Fruit fly (Drosophila melanogaster): ENCODE data around the gene CG12496.

Gene CG12496

dm6 chrX:2396204-2396882 lies 14.4 kb downstream of the CG12496 start:
- TF ChIP-seq CG17801 (GFP tag; optimal IDR thresholded peaks at IDR 0.05; ENCODE audit: partially characterized antibody): no peak

dm6 chrX:2394516-2394915 lies 16.2 kb downstream of the CG12496 start:
- TF ChIP-seq CG17801 (GFP tag; optimal IDR thresholded peaks at IDR 0.05; ENCODE audit: partially characterized antibody): no peak

dm6 chrX:2387579-2388362 lies 22.9 kb downstream of the CG12496 start, which contains the start of gene PsGEF:
TSS of gene PsGEF (minus strand) at chrX:2387664.
- TF ChIP-seq CG17801 (GFP tag; optimal IDR thresholded peaks at IDR 0.05; ENCODE audit: partially characterized antibody): no peak

dm6 chrX:2383121-2383848 lies 27.4 kb downstream of the CG12496 start:
- TF ChIP-seq CG17801 (GFP tag; optimal IDR thresholded peaks at IDR 0.05; ENCODE audit: partially characterized antibody): no peak

- TF ChIP-seq CG17801 (GFP tag; optimal IDR thresholded peaks at IDR 0.05; ENCODE audit: partially characterized antibody): no peak
These were observed 44.5 kb downstream of the CG12496 start, which contains the start of gene CG2841 for dm6 chrX:2366171-2366570. TSS of gene CG2841 (minus strand) at chrX:2366356.

dm6 chrX:2365405-2365804 lies 45.3 kb downstream of the CG12496 start:
- TF ChIP-seq CG17801 (GFP tag; optimal IDR thresholded peaks at IDR 0.05; ENCODE audit: partially characterized antibody): no peak

dm6 chrX:2363733-2364132 lies 47.0 kb downstream of the CG12496 start:
- no peak for TF ChIP-seq CG17801 (GFP tag; optimal IDR thresholded peaks at IDR 0.05; ENCODE audit: partially characterized antibody)

dm6 chrX:2362414-2362813 lies 48.3 kb downstream of the CG12496 start:
- no peak for TF ChIP-seq CG17801 (GFP tag; optimal IDR thresholded peaks at IDR 0.05; ENCODE audit: partially characterized antibody)

- TF ChIP-seq CG17801 (GFP tag; optimal IDR thresholded peaks at IDR 0.05; ENCODE audit: partially characterized antibody): peak; percentile 10
These were observed 49.7 kb downstream of the CG12496 start for dm6 chrX:2360992-2361391.

dm6 chrX:2359845-2360244 lies 50.9 kb downstream of the CG12496 start:
- no peak for TF ChIP-seq CG17801 (GFP tag; optimal IDR thresholded peaks at IDR 0.05; ENCODE audit: partially characterized antibody)

All from ovary, adult (tissue).